Comparison of ENCODE assay signal across 1 worm cellular context in genomic region chrX:3957475-3958204, ce11.
TF ChIP-seq lines count a peak whose summit lies in the region.

No protein-coding gene starts in this region.

TF ChIP-seq in whole organism, L1 larva, 84 proteins besides CTCF, POLR2A, EP300 and RAD21 (continued from another document):
- TF ChIP-seq mab-9 (GFP tag; IDR thresholded peaks at IDR 0.05; lab: Robert Waterston, UW): no peak
- no peak for TF ChIP-seq fos-1 (tag; optimal IDR thresholded peaks at IDR 0.05; lab: Kevin White, UChicago)
- peak; percentile 30 for TF ChIP-seq zag-1 (tag; optimal IDR thresholded peaks at IDR 0.05; lab: Kevin White, UChicago)
- TF ChIP-seq blmp-1 (tag; optimal IDR thresholded peaks at IDR 0.05; lab: Kevin White, UChicago): no peak
- TF ChIP-seq rnt-1 (tag; optimal IDR thresholded peaks at IDR 0.05; lab: Kevin White, UChicago): peak; percentile 20
- TF ChIP-seq sptf-1 (tag; optimal IDR thresholded peaks at IDR 0.05; lab: Kevin White, UChicago): no peak
- no peak for TF ChIP-seq Y116A8C.19 (tag; optimal IDR thresholded peaks at IDR 0.05; lab: Kevin White, UChicago; ENCODE audit: borderline replicate concordance)
- no peak for TF ChIP-seq lin-35 (GFP tag; optimal IDR thresholded peaks at IDR 0.05; lab: Kevin White, UChicago)
- TF ChIP-seq unc-86 (tag; optimal IDR thresholded peaks at IDR 0.05; lab: Kevin White, UChicago): no peak
- TF ChIP-seq ztf-11 (tag; optimal IDR thresholded peaks at IDR 0.05; lab: Kevin White, UChicago): peak in 1 of 2 experiments; percentile 12
- no peak for TF ChIP-seq nhr-11 (tag; optimal IDR thresholded peaks at IDR 0.05; lab: Kevin White, UChicago)
- peak; percentile 21 for TF ChIP-seq nhr-71 (tag; optimal IDR thresholded peaks at IDR 0.05; lab: Kevin White, UChicago)
- TF ChIP-seq aha-1 (tag; optimal IDR thresholded peaks at IDR 0.05; lab: Kevin White, UChicago): no peak
- no peak for TF ChIP-seq ceh-63 (GFP tag; optimal IDR thresholded peaks at IDR 0.05; lab: Kevin White, UChicago)
- peak; percentile 90 for TF ChIP-seq ces-1 (GFP tag; optimal IDR thresholded peaks at IDR 0.05; lab: Kevin White, UChicago)
- no peak for TF ChIP-seq C16A3.4 (tag; optimal IDR thresholded peaks at IDR 0.05; lab: Kevin White, UChicago)
- TF ChIP-seq egl-13 (tag; optimal IDR thresholded peaks at IDR 0.05; lab: Kevin White, UChicago): no peak
- TF ChIP-seq ama-1 (optimal IDR thresholded peaks at IDR 0.05; lab: Kevin White, UChicago): no peak
- no peak for TF ChIP-seq skn-1 (tag; optimal IDR thresholded peaks at IDR 0.05; lab: Kevin White, UChicago)
- TF ChIP-seq sox-4 (tag; optimal IDR thresholded peaks at IDR 0.05; lab: Kevin White, UChicago): no peak
- TF ChIP-seq efl-1 (optimal IDR thresholded peaks at IDR 0.05; lab: Kevin White, UChicago): no peak
- no peak for TF ChIP-seq efl-1 (GFP tag; optimal IDR thresholded peaks at IDR 0.05 in 1 of 2; lab: Kevin White, UChicago)
- no peak for TF ChIP-seq hlh-17 (GFP tag; optimal IDR thresholded peaks at IDR 0.05; lab: Kevin White, UChicago; ENCODE audit: borderline replicate concordance)
- no peak for TF ChIP-seq egl-27 (tag; optimal IDR thresholded peaks at IDR 0.05; lab: Kevin White, UChicago)
- no peak for TF ChIP-seq nhr-19 (GFP tag; conservative IDR thresholded peaks at IDR 0.05; lab: Robert Waterston, UW)
- TF ChIP-seq snu-23 (GFP tag; optimal IDR thresholded peaks at IDR 0.05; lab: Kevin White, UChicago): peak; percentile 9
- TF ChIP-seq nhr-84 (tag; optimal IDR thresholded peaks at IDR 0.05; lab: Kevin White, UChicago): no peak
- peak; percentile 86 for TF ChIP-seq fkh-10 (GFP tag; optimal IDR thresholded peaks at IDR 0.05; lab: Kevin White, UChicago)
